Fruit fly (Drosophila melanogaster) whole organism, embryonic: ENCODE data around the gene fmt.
A peak's percentile ranks its signal among the peaks of the same experiment; 100 is the strongest.

Experiments used
- B-H1 ChIP-seq: fragments of 200-800 bp; sonication (Bioruptor generic); IDR thresholded peaks from 3 replicates; pipeline ENCODE4 v1.3.6; 2022; ENCODE audit warnings: missing biosample characterization, missing genetic modification characterization
- Bteb2 ChIP-seq: fragments of 200-800 bp; sonication (Bioruptor generic); optimal IDR thresholded peaks from 2 replicates; lab custom pipeline; 2016; ENCODE audit warnings: missing biosample characterization, missing genetic modification characterization
- CG10209 ChIP-seq: fragments of 200-800 bp; sonication (Bioruptor generic); optimal IDR thresholded peaks from 3 replicates; lab custom pipeline; 2017; ENCODE audit warnings: missing biosample characterization, mild to moderate bottlenecking, missing genetic modification characterization, missing genetic modification reagents
- CG10274 ChIP-seq: fragments of 200-800 bp; sonication (Bioruptor generic); optimal IDR thresholded peaks from 3 replicates; lab custom pipeline; 2017; ENCODE audit warnings: missing biosample characterization, mild to moderate bottlenecking, missing genetic modification characterization
- CG10979 ChIP-seq: fragments of 200-800 bp; sonication (Bioruptor generic); optimal IDR thresholded peaks from 2 replicates; lab custom pipeline; 2018; ENCODE audit warnings: missing biosample characterization, mild to moderate bottlenecking, missing genetic modification characterization, moderate library complexity
- CG11456 ChIP-seq: fragments of 200-800 bp; sonication (Bioruptor generic); IDR thresholded peaks from 3 replicates; pipeline ENCODE4 v1.3.6; 2022; ENCODE audit warnings: missing biosample characterization, missing genetic modification characterization
- CG11560 ChIP-seq: fragments of 200-800 bp; sonication (Bioruptor generic); IDR thresholded peaks from 3 replicates; pipeline ENCODE4 v1.3.6; 2022; ENCODE audit warnings: missing biosample characterization, missing genetic modification characterization
- CG13287 ChIP-seq: fragments of 200-800 bp; sonication (Bioruptor generic); IDR thresholded peaks from 2 replicates; pipeline ENCODE4 v1.3.6; 2022; ENCODE audit warnings: missing biosample characterization, missing genetic modification characterization; ENCODE audit not compliant: partially characterized antibody
- CG13624 ChIP-seq: fragments of 200-800 bp; sonication (Bioruptor generic); optimal IDR thresholded peaks from 2 replicates; lab custom pipeline; 2016; ENCODE audit warnings: missing biosample characterization, missing genetic modification characterization
- CG14441 ChIP-seq: fragments of 200-800 bp; sonication (Bioruptor generic); IDR thresholded peaks from 2 replicates; pipeline ENCODE4 v1.3.6; 2022; ENCODE audit warnings: missing biosample characterization, missing genetic modification characterization
- CG15514 ChIP-seq: fragments of 200-800 bp; sonication (Bioruptor generic); optimal IDR thresholded peaks from 3 replicates; lab custom pipeline; 2017; ENCODE audit warnings: missing biosample characterization, missing genetic modification characterization, mild to moderate bottlenecking, moderate library complexity, missing genetic modification reagents
- CG16779 ChIP-seq: fragments of 200-800 bp; sonication (Bioruptor generic); IDR thresholded peaks from 2 replicates; pipeline ENCODE4 v1.3.6; 2022; ENCODE audit warnings: missing biosample characterization, missing genetic modification characterization
- CG2889 ChIP-seq: fragments of 200-800 bp; sonication (Bioruptor generic); IDR thresholded peaks from 3 replicates; pipeline ENCODE4 v1.3.6; 2022; ENCODE audit warnings: missing biosample characterization, missing genetic modification characterization
- CG30403 ChIP-seq: fragments of 200-800 bp; sonication (Bioruptor generic); optimal IDR thresholded peaks from 3 replicates; lab custom pipeline; 2016; ENCODE audit warnings: missing biosample characterization, missing genetic modification characterization
- CG5953 ChIP-seq: fragments of 200-800 bp; sonication (Bioruptor generic); IDR thresholded peaks from 2 replicates; pipeline ENCODE4 v1.3.6; 2022; ENCODE audit warnings: missing biosample characterization, missing genetic modification characterization
- CG6254 ChIP-seq: fragments of 200-800 bp; sonication (Bioruptor generic); optimal IDR thresholded peaks from 3 replicates; lab custom pipeline; 2017; ENCODE audit warnings: mild to moderate bottlenecking, missing biosample characterization, missing genetic modification reagents, missing genetic modification characterization
- CG6683 ChIP-seq: fragments of 200-800 bp; sonication (Bioruptor generic); optimal IDR thresholded peaks from 2 replicates; lab custom pipeline; 2017; ENCODE audit warnings: missing biosample characterization, mild to moderate bottlenecking, missing genetic modification characterization, missing genetic modification reagents
- CG7372 ChIP-seq: fragments of 200-800 bp; sonication (Bioruptor generic); IDR thresholded peaks from 2 replicates; pipeline ENCODE4 v1.3.6; 2022; ENCODE audit warnings: missing biosample characterization, missing genetic modification characterization
- CG7987 ChIP-seq: fragments of 200-800 bp; sonication (Bioruptor generic); optimal IDR thresholded peaks from 2 replicates; lab custom pipeline; 2018; ENCODE audit warnings: missing biosample characterization, mild to moderate bottlenecking, missing genetic modification characterization, moderate library complexity
- CG8359 ChIP-seq: fragments of 200-800 bp; sonication (Bioruptor generic); optimal IDR thresholded peaks from 2 replicates; lab custom pipeline; 2017; ENCODE audit warnings: missing biosample characterization, mild to moderate bottlenecking, missing genetic modification characterization, borderline replicate concordance
- CG8924 ChIP-seq: fragments of 200-800 bp; optimal IDR thresholded peaks from 3 replicates; lab custom pipeline; 2019; ENCODE audit warnings: missing biosample characterization, mild to moderate bottlenecking, missing genetic modification characterization, moderate library complexity
- CG9932 ChIP-seq: fragments of 200-800 bp; sonication (Bioruptor generic); IDR thresholded peaks from 2 replicates; pipeline ENCODE4 v1.3.6; 2022; ENCODE audit warnings: missing biosample characterization, missing genetic modification characterization
- CHES-1-like ChIP-seq: fragments of 200-800 bp; sonication (Bioruptor generic); optimal IDR thresholded peaks from 2 replicates; lab custom pipeline; 2016; ENCODE audit warnings: missing biosample characterization, missing genetic modification characterization
- D19A ChIP-seq: fragments of 200-800 bp; optimal IDR thresholded peaks from 3 replicates; lab custom pipeline; 2019; ENCODE audit warnings: missing biosample characterization, mild to moderate bottlenecking, missing genetic modification characterization, moderate library complexity
- Dip2 ChIP-seq: fragments of 200-800 bp; sonication (Bioruptor generic); IDR thresholded peaks from 2 replicates; pipeline ENCODE4 v1.3.6; 2022; ENCODE audit warnings: missing biosample characterization, missing genetic modification characterization
- Ets65A ChIP-seq: fragments of 200-800 bp; sonication (Bioruptor generic); peaks from one replicate; lab custom pipeline; 2016; ENCODE audit warnings: missing biosample characterization, missing genetic modification characterization
- HmgD ChIP-seq: fragments of 200-800 bp; sonication (Bioruptor generic); optimal IDR thresholded peaks from 3 replicates; lab custom pipeline; 2016; ENCODE audit warnings: missing biosample characterization, missing genetic modification characterization
- PHDP ChIP-seq: fragments of 200-800 bp; sonication (Bioruptor generic); optimal IDR thresholded peaks from 3 replicates; lab custom pipeline; 2018; ENCODE audit warnings: missing biosample characterization, mild to moderate bottlenecking, missing genetic modification characterization, moderate library complexity
- Side ChIP-seq: fragments of 200-800 bp; sonication (Bioruptor generic); optimal IDR thresholded peaks from 2 replicates; lab custom pipeline; 2016; ENCODE audit warnings: missing biosample characterization, missing genetic modification characterization
- Sox102F ChIP-seq: fragments of 200-800 bp; sonication (Bioruptor generic); optimal IDR thresholded peaks from 2 replicates; lab custom pipeline; 2018; ENCODE audit warnings: missing biosample characterization, mild to moderate bottlenecking, missing genetic modification characterization, moderate library complexity
- Ssrp ChIP-seq: fragments of 200-800 bp; sonication (Bioruptor generic); optimal IDR thresholded peaks from 2 replicates; lab custom pipeline; 2018; ENCODE audit warnings: missing biosample characterization, mild to moderate bottlenecking, missing genetic modification characterization, moderate library complexity
- bab2 ChIP-seq: fragments of 200-800 bp; sonication (Bioruptor generic); optimal IDR thresholded peaks from 2 replicates; lab custom pipeline; 2016; ENCODE audit warnings: missing biosample characterization, missing genetic modification characterization
- caup ChIP-seq: fragments of 200-800 bp; sonication (Bioruptor generic); optimal IDR thresholded peaks from 3 replicates; lab custom pipeline; 2017; ENCODE audit warnings: missing biosample characterization, mild to moderate bottlenecking, missing genetic modification characterization, moderate library complexity; ENCODE audit not compliant: severe bottlenecking
- dati ChIP-seq: fragments of 200-800 bp; sonication (Bioruptor generic); IDR thresholded peaks from 2 replicates; pipeline ENCODE4 v1.3.6; 2022; ENCODE audit warnings: missing biosample characterization, missing genetic modification characterization
- disco-r ChIP-seq: fragments of 200-800 bp; sonication (Bioruptor generic); optimal IDR thresholded peaks from 2 replicates; lab custom pipeline; 2016; ENCODE audit warnings: missing biosample characterization, missing genetic modification characterization
- emc ChIP-seq: fragments of 200-800 bp; sonication (Bioruptor generic); optimal IDR thresholded peaks from 2 replicates; lab custom pipeline; 2016; ENCODE audit warnings: missing biosample characterization, missing genetic modification characterization
- fd64A ChIP-seq: fragments of 200-800 bp; sonication (Bioruptor generic); optimal IDR thresholded peaks from 3 replicates; lab custom pipeline; 2018; ENCODE audit warnings: missing biosample characterization, mild to moderate bottlenecking, missing genetic modification characterization
- grau ChIP-seq: fragments of 200-800 bp; optimal IDR thresholded peaks from 3 replicates; lab custom pipeline; 2019; ENCODE audit warnings: missing biosample characterization, mild to moderate bottlenecking, missing genetic modification characterization, moderate library complexity
- jigr1 ChIP-seq: fragments of 200-800 bp; sonication (Bioruptor generic); IDR thresholded peaks from 3 replicates; pipeline ENCODE4 v1.3.6; 2022; ENCODE audit warnings: missing biosample characterization, missing genetic modification characterization
- kah ChIP-seq: fragments of 200-800 bp; sonication (Bioruptor generic); optimal IDR thresholded peaks from 2 replicates; lab custom pipeline; 2018; ENCODE audit warnings: missing biosample characterization, mild to moderate bottlenecking, missing genetic modification characterization
- nau ChIP-seq: fragments of 200-800 bp; sonication (Bioruptor generic); optimal IDR thresholded peaks from 3 replicates; lab custom pipeline; 2017; ENCODE audit warnings: missing biosample characterization, mild to moderate bottlenecking, missing genetic modification characterization, missing genetic modification reagents
- pan ChIP-seq, 4 experiments: fragments of >200 bp in 3 of 4; fragments of 200-800 bp in 1 of 4; sonication (Bioruptor generic) in 1 of 4; optimal IDR thresholded peaks in 3 of 4; IDR thresholded peaks in 1 of 4; 2 replicates each; pipeline versions ENCODE4 v1.3.6 to Lab custom; 2017 to 2022; ENCODE audit warnings: missing biosample characterization in 2 of 4, missing genetic modification characterization in 2 of 4, mixed read lengths in 1 of 4
- pnt ChIP-seq: fragments of 200-800 bp; sonication (Bioruptor generic); optimal IDR thresholded peaks from 3 replicates; lab custom pipeline; 2016; ENCODE audit warnings: missing biosample characterization, missing genetic modification characterization
- sens-2 ChIP-seq: fragments of 200-800 bp; sonication (Bioruptor generic); IDR thresholded peaks from 2 replicates; pipeline ENCODE4 v1.3.6; 2022; ENCODE audit warnings: missing biosample characterization, missing genetic modification characterization
- sna ChIP-seq: fragments of 200-800 bp; sonication (Bioruptor generic); IDR thresholded peaks from 2 replicates; pipeline ENCODE4 v1.3.6; 2022; ENCODE audit warnings: missing biosample characterization, missing genetic modification characterization; ENCODE audit not compliant: partially characterized antibody
- stc ChIP-seq: fragments of 200-800 bp; sonication (Bioruptor generic); IDR thresholded peaks from 2 replicates; pipeline ENCODE4 v1.3.6; 2022; ENCODE audit warnings: missing biosample characterization, missing genetic modification characterization
- ttk ChIP-seq: fragments of 200-800 bp; sonication (Bioruptor generic); IDR thresholded peaks from 2 replicates; pipeline ENCODE4 v2.1.2; 2022; ENCODE audit warnings: missing biosample characterization, missing genetic modification characterization
- tx ChIP-seq: fragments of 200-800 bp; sonication (Bioruptor generic); optimal IDR thresholded peaks from 2 replicates; lab custom pipeline; 2016; ENCODE audit warnings: missing biosample characterization, missing genetic modification characterization

fmt gene

dm6 chr3L:6192822-6193555, 19.3 kb upstream of the fmt start, which contains the start of the genes Sf3b6 and Tnpo (continued):
- TF ChIP-seq sens-2 (GFP tag; lab: Robert Waterston, UW) (peak; percentile 42; the same call in 1 of the 2 replicates), dati (GFP tag; lab: Robert Waterston, UW) (no peak), CG13624 (peak; percentile 51), CG6254 (peak; percentile 48), pan (optimal IDR thresholded peaks at IDR 0.05; lab: Kevin White, UChicago) (no peak), pan (GFP tag; optimal IDR thresholded peaks at IDR 0.05 in 1 of 2, IDR thresholded peaks at IDR 0.05 in 1 of 2) (peak in 1 of 2 experiments; percentile 80), stc (peak; percentile 60; the same call in 1 of the 2 replicates), sna (GFP tag; lab: Robert Waterston, UW) (peak; percentile 61; the same call in 1 of the 2 replicates), B-H1 (GFP tag; lab: Robert Waterston, UW) (peak; percentile 63; the same call in 2 of the 3 replicates), CG10209 (peak; percentile 86), Sox102F (GFP tag; lab: Kevin White, UChicago) (no peak), pnt (GFP tag; lab: Kevin White, UChicago) (peak; percentile 78), CG9932 (GFP tag; lab: Robert Waterston, UW) (peak; percentile 93), CG16779 (GFP tag; lab: Robert Waterston, UW) (no peak), CG13287 (GFP tag; lab: Robert Waterston, UW) (peak; percentile 61), Ssrp (tag; lab: Kevin White, UChicago) (peak; percentile 87), grau (tag; lab: Kevin White, UChicago) (peak; percentile 87), CG11560 (tag; lab: Robert Waterston, UW) (peak; percentile 77), CG5953 (peak; percentile 28; the same call in 1 of the 2 replicates), D19A (tag; lab: Kevin White, UChicago) (no peak), CHES-1-like (GFP tag; lab: Kevin White, UChicago) (peak; percentile 66), CG6683 (GFP tag; lab: Kevin White, UChicago) (peak; percentile 34), caup (GFP tag; lab: Kevin White, UChicago) (peak; percentile 73), Side (GFP tag; lab: Kevin White, UChicago) (no peak), disco-r (peak; percentile 33), CG8359 (GFP tag; lab: Kevin White, UChicago) (no peak), CG10274 (peak; percentile 80), PHDP (no peak), CG10979 (tag; lab: Kevin White, UChicago) (peak; percentile 71), CG14441 (GFP tag; lab: Robert Waterston, UW) (peak; percentile 82), CG11456 (GFP tag; lab: Robert Waterston, UW) (peak; percentile 84), emc (peak; percentile 29), CG2889 (GFP tag; lab: Robert Waterston, UW) (peak; percentile 40; the same call in 1 of the 3 replicates), kah (GFP tag; lab: Kevin White, UChicago) (peak; percentile 30), CG7987 (GFP tag; lab: Kevin White, UChicago) (peak; percentile 2), bab2 (GFP tag; lab: Kevin White, UChicago) (peak; percentile 79), Dip2 (GFP tag; lab: Robert Waterston, UW) (no peak), jigr1 (peak; percentile 85), HmgD (GFP tag; lab: Kevin White, UChicago) (peak; percentile 9), fd64A (GFP tag; lab: Kevin White, UChicago) (no peak), Ets65A (peak; percentile 96), Bteb2 (GFP tag; lab: Kevin White, UChicago) (peak; percentile 75), CG7372 (GFP tag; lab: Robert Waterston, UW) (peak; percentile 80), ttk (peak; percentile 82), nau (GFP tag; lab: Kevin White, UChicago) (no peak), CG8924 (tag; lab: Kevin White, UChicago) (peak; percentile 85), CG30403 (GFP tag; lab: Kevin White, UChicago) (peak; percentile 95), tx (peak; percentile 62), CG15514 (peak; percentile 84)
